Worm (Caenorhabditis elegans) whole organism, young adult: ENCODE results near the gene ZK354.9.

Experiments
- B0035.1 ChIP-seq: sonication (generic microtip); optimal IDR thresholded peaks from 2 replicates; lab custom pipeline; 2016; ENCODE audit warnings: missing genetic modification characterization, mild to moderate bottlenecking, missing compliant biosample characterization, missing genotype, missing genetic modification reagents
- B0261.1 ChIP-seq: sonication (generic microtip); optimal IDR thresholded peaks from 2 replicates; lab custom pipeline; 2016; ENCODE audit warnings: mild to moderate bottlenecking, missing genetic modification characterization, moderate library complexity, missing compliant biosample characterization
- B0336.3 ChIP-seq: fragments of 200-800 bp; sonication (Bioruptor generic); IDR thresholded peaks from 2 replicates; pipeline ENCODE4 v1.3.6; 2022; ENCODE audit warnings: missing genetic modification characterization, missing compliant biosample characterization
- F49E8.2 ChIP-seq: sonication (generic microtip); optimal IDR thresholded peaks from 3 replicates; lab custom pipeline; 2017; ENCODE audit warnings: missing genetic modification characterization, mild to moderate bottlenecking, missing compliant biosample characterization, antibody characterized with exemption, moderate library complexity; ENCODE audit not compliant: insufficient read depth
- F57A8.1 ChIP-seq: fragments of 200-800 bp; sonication (Bioruptor generic); optimal IDR thresholded peaks from 2 replicates; lab custom pipeline; 2018; ENCODE audit warnings: mild to moderate bottlenecking, missing genetic modification characterization, moderate library complexity, missing compliant biosample characterization
- F57C9.4 ChIP-seq: sonication (generic microtip); optimal IDR thresholded peaks from 2 replicates; lab custom pipeline; 2017; ENCODE audit warnings: mild to moderate bottlenecking, missing genetic modification characterization, missing compliant biosample characterization
- K11D2.4 ChIP-seq: fragments of 200-800 bp; sonication (Bioruptor generic); IDR thresholded peaks from 2 replicates; pipeline ENCODE4 v1.3.6; 2022; ENCODE audit warnings: missing genetic modification reagents, missing genetic modification characterization, missing compliant biosample characterization
- K12H6.12 ChIP-seq: fragments of 200-800 bp; sonication (Bioruptor generic); optimal IDR thresholded peaks from 2 replicates; lab custom pipeline; 2018; ENCODE audit warnings: mild to moderate bottlenecking, missing genetic modification characterization, missing compliant biosample characterization
- T26A5.8 ChIP-seq: sonication (generic microtip); optimal IDR thresholded peaks from 2 replicates; lab custom pipeline; 2016; ENCODE audit warnings: missing genetic modification characterization, missing compliant biosample characterization
- Y53F4B.3 ChIP-seq: fragments of 200-800 bp; sonication (Bioruptor generic); IDR thresholded peaks from 2 replicates; pipeline ENCODE4 v1.3.6; 2022; ENCODE audit warnings: missing genetic modification reagents, missing genetic modification characterization, missing compliant biosample characterization
- akir-1 ChIP-seq: fragments of 200-800 bp; sonication (Bioruptor generic); optimal IDR thresholded peaks from 2 replicates; lab custom pipeline; 2018; ENCODE audit warnings: mild to moderate bottlenecking, missing genetic modification characterization, moderate library complexity, missing compliant biosample characterization
- attf-6 ChIP-seq: fragments of 200-800 bp; sonication (Bioruptor generic); IDR thresholded peaks from 2 replicates; pipeline ENCODE4 v1.3.6; 2022; ENCODE audit warnings: missing genetic modification reagents, missing genetic modification characterization, missing compliant biosample characterization
- bed-2 ChIP-seq: fragments of 200-800 bp; sonication (Bioruptor generic); IDR thresholded peaks from 2 replicates; pipeline ENCODE4 v1.3.6; 2022; ENCODE audit warnings: missing genetic modification reagents, missing genetic modification characterization, missing compliant biosample characterization
- cebp-1 ChIP-seq, 2 experiments: fragments of 200-800 bp in 1 of 2; sonication (Bioruptor generic) in 1 of 2; sonication (generic microtip) in 1 of 2; IDR thresholded peaks in 1 of 2; optimal IDR thresholded peaks in 1 of 2; 2 replicates each; pipeline versions ENCODE4 v1.3.6 to Lab custom; 2017 to 2022; ENCODE audit warnings: missing compliant biosample characterization in 2 of 2, missing genetic modification characterization in 2 of 2, mild to moderate bottlenecking in 1 of 2, missing genetic modification reagents in 1 of 2, moderate library complexity in 1 of 2
- die-1 ChIP-seq: sonication (generic microtip); optimal IDR thresholded peaks from 2 replicates; lab custom pipeline; 2016; ENCODE audit warnings: missing genotype, mild to moderate bottlenecking, missing genetic modification characterization, missing compliant biosample characterization
- dox-1 ChIP-seq: fragments of 200-800 bp; sonication (Bioruptor generic); IDR thresholded peaks from 2 replicates; pipeline ENCODE4 v1.3.6; 2022; ENCODE audit warnings: missing genetic modification reagents, missing genetic modification characterization, missing compliant biosample characterization
- efl-1 ChIP-seq: fragments of 150-350 bp; optimal IDR thresholded peaks from 2 replicates; lab custom pipeline; 2014; ENCODE audit warnings: missing biosample characterization, missing genetic modification reagents, missing genetic modification characterization
- ets-4 ChIP-seq: fragments of 200-800 bp; sonication (Bioruptor generic); optimal IDR thresholded peaks from 2 replicates; lab custom pipeline; 2018; ENCODE audit warnings: mild to moderate bottlenecking, missing genetic modification characterization, missing compliant biosample characterization
- hlh-26 ChIP-seq: fragments of 200-800 bp; sonication (Bioruptor generic); conservative IDR thresholded peaks from 2 replicates; pipeline ENCODE4 v1.3.6; 2022; ENCODE audit warnings: missing genetic modification reagents, missing genetic modification characterization, missing compliant biosample characterization
- hmg-20 ChIP-seq: fragments of 200-800 bp; sonication (Bioruptor generic); IDR thresholded peaks from 2 replicates; pipeline ENCODE4 v1.3.6; 2022; ENCODE audit warnings: missing genetic modification reagents, missing genetic modification characterization, missing compliant biosample characterization
- let-526 ChIP-seq: fragments of 200-800 bp; sonication (Bioruptor generic); IDR thresholded peaks from 2 replicates; pipeline ENCODE4 v1.3.6; 2022; ENCODE audit warnings: missing genetic modification reagents, missing genetic modification characterization, missing compliant biosample characterization
- lin-26 ChIP-seq: fragments of 200-800 bp; sonication (Bioruptor generic); IDR thresholded peaks from 2 replicates; pipeline ENCODE4 v1.3.6; 2022; ENCODE audit warnings: missing genetic modification reagents, missing genetic modification characterization, missing compliant biosample characterization
- lin-35 ChIP-seq, 3 experiments: fragments of 150-350 bp in 2 of 3; sonication (generic microtip) in 1 of 3; optimal IDR thresholded peaks; 2 replicates each; lab custom pipeline; 2014 to 2018; ENCODE audit warnings: missing biosample characterization in 3 of 3, missing genetic modification characterization in 3 of 3, missing genetic modification reagents in 3 of 3
- lin-54 ChIP-seq: fragments of 200-800 bp; sonication (Bioruptor generic); optimal IDR thresholded peaks from 2 replicates; lab custom pipeline; 2018; ENCODE audit warnings: mild to moderate bottlenecking, missing genetic modification characterization, missing compliant biosample characterization
- mcd-1 ChIP-seq: fragments of 200-800 bp; sonication (Bioruptor generic); IDR thresholded peaks from 2 replicates; pipeline ENCODE4 v1.3.6; 2022; ENCODE audit warnings: missing genetic modification reagents, missing genetic modification characterization, missing compliant biosample characterization
- nhr-179 ChIP-seq: sonication (generic microtip); optimal IDR thresholded peaks from 2 replicates; lab custom pipeline; 2016; ENCODE audit warnings: mild to moderate bottlenecking, missing genetic modification characterization, missing compliant biosample characterization
- nhr-90 ChIP-seq: sonication (generic microtip); optimal IDR thresholded peaks from 2 replicates; lab custom pipeline; 2016; ENCODE audit warnings: missing genotype, mild to moderate bottlenecking, missing genetic modification characterization, missing compliant biosample characterization
- snpc-4 ChIP-seq, 5 experiments: fragments of 150-350 bp in 1 of 5; sonication (generic microtip) in 4 of 5; optimal IDR thresholded peaks; 2 replicates each; lab custom pipeline; 2014 to 2018; ENCODE audit warnings: missing genetic modification characterization in 5 of 5, missing biosample characterization in 3 of 5, antibody characterized with exemption in 2 of 5, mild to moderate bottlenecking in 2 of 5, missing compliant biosample characterization in 2 of 5, missing genotype in 2 of 5, moderate library complexity in 2 of 5, missing genetic modification reagents in 1 of 5
- sptf-2 ChIP-seq: fragments of 200-800 bp; sonication (Bioruptor generic); optimal IDR thresholded peaks from 2 replicates; lab custom pipeline; 2018; ENCODE audit warnings: mild to moderate bottlenecking, missing genetic modification characterization, missing compliant biosample characterization
- tbp1 ChIP-seq: fragments of 200-800 bp; sonication (Bioruptor generic); optimal IDR thresholded peaks from 2 replicates; lab custom pipeline; 2018; ENCODE audit warnings: mild to moderate bottlenecking, missing genetic modification characterization, missing compliant biosample characterization
- tbx-9 ChIP-seq: sonication (generic microtip); optimal IDR thresholded peaks from 2 replicates; lab custom pipeline; 2016; ENCODE audit warnings: borderline replicate concordance, missing genetic modification characterization, inconsistent platforms, missing compliant biosample characterization
- xnd-1 ChIP-seq: sonication (generic microtip); optimal IDR thresholded peaks from 2 replicates; lab custom pipeline; 2016; ENCODE audit warnings: missing genotype, missing genetic modification reagents, missing genetic modification characterization, missing compliant biosample characterization
- zim-3 ChIP-seq: sonication (generic microtip); optimal IDR thresholded peaks from 2 replicates; lab custom pipeline; 2017; ENCODE audit warnings: mild to moderate bottlenecking, missing genetic modification characterization, moderate library complexity, missing compliant biosample characterization
- ztf-18 ChIP-seq: sonication (generic microtip); optimal IDR thresholded peaks from 2 replicates; lab custom pipeline; 2016; ENCODE audit warnings: missing genotype, mild to moderate bottlenecking, missing genetic modification characterization, missing compliant biosample characterization

Gene ZK354.9

DNA sequence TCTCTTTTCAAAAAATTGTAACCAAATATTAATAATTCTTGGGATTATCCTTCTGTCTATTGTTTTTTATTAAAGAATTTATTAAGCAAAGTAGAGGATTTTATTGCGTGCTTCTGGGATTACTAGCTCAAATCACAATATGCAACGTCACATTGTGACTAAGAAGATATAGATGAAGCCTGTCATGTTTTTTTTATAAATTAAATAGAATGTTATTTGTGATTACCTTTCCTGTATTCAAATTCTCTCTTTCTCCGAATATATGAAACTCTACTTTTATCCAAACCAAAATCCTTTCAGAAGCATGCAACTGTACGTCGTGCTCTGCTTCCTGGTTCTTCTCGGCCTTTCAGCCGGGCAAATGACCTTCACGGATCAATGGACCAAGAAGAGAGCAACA lies 17.4 kb downstream of the ZK354.9 start, which contains the start of gene nlp-47:
Gene nlp-47 (plus strand): TSS at position 301 of the 400 bp plus-strand sequence.
- TF ChIP-seq die-1 (tag; lab: Kevin White, UChicago) = no peak
- no peak for TF ChIP-seq K11D2.4 (GFP tag; lab: Robert Waterston, UW)
- TF ChIP-seq tbp1 (GFP tag; lab: Kevin White, UChicago) = no peak
- TF ChIP-seq dox-1 (GFP tag; lab: Robert Waterston, UW) = no peak
- no peak for TF ChIP-seq bed-2 (GFP tag; lab: Robert Waterston, UW)
- no peak for TF ChIP-seq lin-54 (GFP tag; lab: Kevin White, UChicago)
- TF ChIP-seq B0336.3 (GFP tag; lab: Robert Waterston, UW) = no peak
- no peak for TF ChIP-seq xnd-1
- TF ChIP-seq efl-1 (GFP tag; lab: Kevin White, UChicago) = no peak
- TF ChIP-seq lin-26 = no peak
- TF ChIP-seq tbx-9 (tag; lab: Kevin White, UChicago) = no peak
- no peak for TF ChIP-seq ztf-18 (tag; lab: Kevin White, UChicago)
- TF ChIP-seq snpc-4 (GFP tag; optimal IDR thresholded peaks at IDR 0.05; lab: Kevin White, UChicago) = no peak
- TF ChIP-seq snpc-4 (tag; optimal IDR thresholded peaks at IDR 0.05; lab: Kevin White, UChicago) = no peak
- TF ChIP-seq hmg-20 (GFP tag; lab: Robert Waterston, UW) = no peak
- TF ChIP-seq F57A8.1 = no peak
- TF ChIP-seq nhr-179 (tag; lab: Kevin White, UChicago) = no peak
- no peak for TF ChIP-seq K12H6.12 (tag; lab: Kevin White, UChicago)
- no peak for TF ChIP-seq sptf-2 (GFP tag; lab: Kevin White, UChicago)
- no peak for TF ChIP-seq let-526
- no peak for TF ChIP-seq B0261.1 (tag; lab: Kevin White, UChicago)

DNA sequence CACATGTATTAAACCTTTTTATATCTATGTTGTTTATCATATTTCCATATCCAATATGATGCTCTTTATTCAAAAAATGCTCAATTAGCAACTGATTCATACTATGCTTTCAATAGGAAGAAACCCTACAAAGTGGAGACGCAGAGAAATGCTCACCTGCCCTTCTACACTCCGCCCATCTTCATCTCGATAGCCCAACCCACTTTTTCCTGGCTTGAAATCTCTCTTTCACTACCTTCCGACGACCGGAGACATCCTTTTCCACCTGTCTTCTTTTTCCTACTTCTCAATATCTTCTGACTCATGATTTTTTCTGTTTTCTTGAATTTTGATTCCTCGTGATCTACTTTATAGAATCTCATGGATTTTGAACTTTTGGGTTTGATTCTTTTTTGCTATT lies 19.0 kb downstream of the ZK354.9 start:
- TF ChIP-seq sptf-2 (GFP tag; lab: Kevin White, UChicago) = no peak
- TF ChIP-seq F57C9.4 (tag; lab: Kevin White, UChicago) = no peak

DNA sequence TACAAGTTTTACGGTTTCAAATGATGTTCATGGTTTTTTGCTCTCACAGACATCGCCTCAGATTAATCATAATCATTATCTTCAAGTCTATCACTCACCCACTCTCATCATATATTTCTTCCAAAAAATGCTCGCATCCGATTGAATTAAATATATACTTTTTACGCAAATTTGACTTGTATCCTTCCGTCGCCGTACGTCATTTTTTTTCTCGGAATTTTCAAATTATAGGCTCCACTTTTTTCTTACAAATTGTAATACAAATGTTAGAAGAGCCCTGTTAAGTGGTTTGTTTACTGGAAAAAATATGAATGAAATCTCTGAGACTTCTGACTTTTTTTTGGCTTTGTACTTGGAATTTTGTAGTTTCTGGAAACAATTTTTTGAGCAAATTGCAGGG lies 20.8 kb downstream of the ZK354.9 start:
- TF ChIP-seq tbp1 (GFP tag; lab: Kevin White, UChicago) = no peak
- no peak for TF ChIP-seq F49E8.2

DNA sequence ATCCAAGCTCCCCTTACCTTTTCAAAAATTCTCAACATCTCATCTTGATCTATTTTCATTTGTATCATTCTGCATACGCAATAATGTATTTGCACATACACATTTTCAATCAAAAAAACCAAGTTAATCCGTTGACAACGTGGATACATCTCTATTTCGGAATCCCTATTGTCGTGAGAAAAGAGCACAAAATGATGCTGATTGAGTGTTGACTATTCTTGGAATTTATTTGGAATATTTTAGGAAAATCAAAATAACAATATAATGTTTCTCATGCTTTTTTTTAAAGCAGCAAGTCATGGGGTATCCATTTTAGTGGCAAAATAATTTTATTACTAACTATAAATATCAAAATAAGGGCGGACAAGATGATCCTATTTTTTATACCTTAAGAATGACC lies 26.5 kb downstream of the ZK354.9 start:
- TF ChIP-seq Y53F4B.3 (GFP tag; lab: Robert Waterston, UW) = no peak
- TF ChIP-seq hmg-20 (GFP tag; lab: Robert Waterston, UW) = no peak
- TF ChIP-seq hlh-26 = no peak
- TF ChIP-seq lin-26 = no peak
- no peak for TF ChIP-seq ets-4 (GFP tag; lab: Kevin White, UChicago)
- no peak for TF ChIP-seq attf-6 (GFP tag; lab: Robert Waterston, UW)
- TF ChIP-seq dox-1 (GFP tag; lab: Robert Waterston, UW) = no peak
- no peak for TF ChIP-seq nhr-90 (tag; lab: Kevin White, UChicago)
- no peak for TF ChIP-seq F49E8.2
- no peak for TF ChIP-seq lin-35 (GFP tag; optimal IDR thresholded peaks at IDR 0.05; lab: Kevin White, UChicago)
- TF ChIP-seq bed-2 (GFP tag; lab: Robert Waterston, UW) = no peak
- no peak for TF ChIP-seq B0035.1 (tag; lab: Kevin White, UChicago)
- TF ChIP-seq zim-3 (tag; lab: Kevin White, UChicago) = no peak
- no peak for TF ChIP-seq mcd-1 (GFP tag; lab: Robert Waterston, UW)
- no peak for TF ChIP-seq akir-1 (GFP tag; lab: Kevin White, UChicago)
- TF ChIP-seq T26A5.8 (tag; lab: Kevin White, UChicago) = no peak
- TF ChIP-seq cebp-1 (GFP tag; IDR thresholded peaks at IDR 0.05; lab: Robert Waterston, UW) = no peak
- no peak for TF ChIP-seq cebp-1 (tag; optimal IDR thresholded peaks at IDR 0.05; lab: Kevin White, UChicago)
- TF ChIP-seq, all 124 proteins: peak for 0
